Worm (Caenorhabditis elegans) whole organism, L3 larva: ENCODE results near the gene pnc-1.

Experiments used
- R02D3.7 ChIP-seq: fragments of 150-350 bp; optimal IDR thresholded peaks from 2 replicates; lab custom pipeline; 2014; ENCODE audit warnings: missing biosample characterization, missing genetic modification characterization
- ceh-28 ChIP-seq: fragments of 150-350 bp; optimal IDR thresholded peaks from 2 replicates; lab custom pipeline; 2014; ENCODE audit warnings: missing biosample characterization, missing genetic modification reagents, missing genetic modification characterization
- ceh-9 ChIP-seq: sonication (generic microtip); optimal IDR thresholded peaks from 2 replicates; lab custom pipeline; 2018; ENCODE audit warnings: missing biosample characterization, missing genetic modification characterization
- unc-62 ChIP-seq: fragments of 150-350 bp; sonication (generic microtip); optimal IDR thresholded peaks from 4 replicates; lab custom pipeline; 2014; ENCODE audit warnings: missing biosample characterization, missing genetic modification reagents, missing genetic modification characterization

- TF ChIP-seq unc-62 (no peak), ceh-9 (tag; lab: Kevin White, UChicago) (no peak), R02D3.7 (tag; lab: Kevin White, UChicago) (no peak), ceh-28 (tag; lab: Kevin White, UChicago) (no peak)
Observed at ce11 chrIV:139652-140051, 44.6 kb upstream of the pnc-1 start.
